Worm (Caenorhabditis elegans) whole organism, L4 larva: Measurements from ENCODE around the gene msp-64.

Experiments
- D1046.2 ChIP-seq: fragments of 200-800 bp; sonication (Bioruptor generic); IDR thresholded peaks from 2 replicates; pipeline ENCODE4 v1.3.6; 2022; ENCODE audit warnings: missing genetic modification characterization, missing compliant biosample characterization
- F26F4.8 ChIP-seq: fragments of 200-800 bp; sonication (Bioruptor generic); conservative IDR thresholded peaks from 2 replicates; pipeline ENCODE4 v1.3.6; 2022; ENCODE audit warnings: missing genetic modification characterization, missing compliant biosample characterization
- F37D6.2 ChIP-seq: sonication (generic microtip); optimal IDR thresholded peaks from 2 replicates; lab custom pipeline; 2016; ENCODE audit warnings: mild to moderate bottlenecking, missing genetic modification characterization, missing compliant biosample characterization
- R02D3.7 ChIP-seq: fragments of 150-350 bp; sonication (generic microtip); optimal IDR thresholded peaks from 3 replicates; lab custom pipeline; 2014; ENCODE audit warnings: missing biosample characterization, missing genetic modification characterization
- T20F7.1 ChIP-seq: fragments of 200-800 bp; sonication (Bioruptor generic); optimal IDR thresholded peaks from 2 replicates; lab custom pipeline; 2018; ENCODE audit warnings: mild to moderate bottlenecking, missing genetic modification characterization, missing compliant biosample characterization
- T26A8.4 ChIP-seq: fragments of 200-800 bp; sonication (Bioruptor generic); IDR thresholded peaks from 2 replicates; pipeline ENCODE4 v1.3.6; 2022; ENCODE audit warnings: missing genetic modification characterization, missing compliant biosample characterization
- Y105C5A.15 ChIP-seq: fragments of 200-800 bp; sonication (Bioruptor generic); IDR thresholded peaks from 2 replicates; pipeline ENCODE4 v1.3.6; 2022; ENCODE audit warnings: missing genetic modification characterization, missing compliant biosample characterization
- Y75B8A.6 ChIP-seq: fragments of 200-800 bp; sonication (Bioruptor generic); IDR thresholded peaks from 2 replicates; pipeline ENCODE4 v1.3.6; 2022; ENCODE audit warnings: missing genetic modification reagents, missing genetic modification characterization, missing compliant biosample characterization
- ZK337.2 ChIP-seq: fragments of 200-800 bp; sonication (Bioruptor generic); IDR thresholded peaks from 2 replicates; pipeline ENCODE4 v1.3.6; 2022; ENCODE audit warnings: missing genetic modification reagents, missing genetic modification characterization, missing compliant biosample characterization
- ZK546.5 ChIP-seq, 2 experiments: sonication (generic microtip); optimal IDR thresholded peaks; 2 replicates each; lab custom pipeline; 2017; ENCODE audit warnings: missing biosample characterization in 2 of 2, missing genetic modification characterization in 2 of 2
- ama-1 ChIP-seq: fragments of 150-350 bp; optimal IDR thresholded peaks from 2 replicates; lab custom pipeline; 2014; ENCODE audit warnings: inconsistent platforms, mixed read lengths
- arid-1 ChIP-seq: fragments of 200-800 bp; sonication (Bioruptor generic); conservative IDR thresholded peaks from 2 replicates; pipeline ENCODE4 v1.3.6; 2022; ENCODE audit warnings: missing genetic modification reagents, missing genetic modification characterization, missing compliant biosample characterization
- ceh-32 ChIP-seq: sonication (generic microtip); optimal IDR thresholded peaks from 2 replicates; lab custom pipeline; 2016; ENCODE audit warnings: mild to moderate bottlenecking, missing genetic modification characterization, missing compliant biosample characterization; ENCODE audit not compliant: poor library complexity
- ceh-44 ChIP-seq: fragments of 200-800 bp; sonication (Bioruptor generic); IDR thresholded peaks from 2 replicates; pipeline ENCODE4 v1.3.6; 2022; ENCODE audit warnings: missing genetic modification reagents, missing genetic modification characterization, missing compliant biosample characterization
- ces-1 ChIP-seq: fragments of 150-350 bp; sonication (generic microtip); optimal IDR thresholded peaks from 4 replicates; lab custom pipeline; 2014; ENCODE audit warnings: missing biosample characterization, missing genetic modification reagents, missing genetic modification characterization
- daf-19 ChIP-seq: fragments of 200-800 bp; sonication (Bioruptor generic); conservative IDR thresholded peaks from 2 replicates; pipeline ENCODE4 v1.3.6; 2022; ENCODE audit warnings: missing genetic modification characterization, missing compliant biosample characterization
- daf-8 ChIP-seq: fragments of 200-800 bp; sonication (Bioruptor generic); IDR thresholded peaks from 2 replicates; pipeline ENCODE4 v1.3.6; 2022; ENCODE audit warnings: missing genetic modification characterization, missing compliant biosample characterization
- dmd-8 ChIP-seq: fragments of 200-800 bp; sonication (Bioruptor generic); IDR thresholded peaks from 2 replicates; pipeline ENCODE4 v1.3.6; 2022; ENCODE audit warnings: missing genetic modification characterization, missing compliant biosample characterization
- duxl-1 ChIP-seq: sonication (generic microtip); optimal IDR thresholded peaks from 2 replicates; lab custom pipeline; 2016; ENCODE audit warnings: mild to moderate bottlenecking, missing genetic modification characterization, moderate library complexity, missing compliant biosample characterization; ENCODE audit not compliant: poor library complexity
- egl-43 ChIP-seq: fragments of 200-800 bp; sonication (Bioruptor generic); IDR thresholded peaks from 2 replicates; pipeline ENCODE4 v1.3.6; 2022; ENCODE audit warnings: missing genetic modification reagents, missing genetic modification characterization, missing compliant biosample characterization
- gei-8 ChIP-seq: fragments of 200-800 bp; sonication (Bioruptor generic); optimal IDR thresholded peaks from 2 replicates; lab custom pipeline; 2018; ENCODE audit warnings: mild to moderate bottlenecking, missing genetic modification characterization, missing compliant biosample characterization
- hif-1 ChIP-seq, 2 experiments: sonication (generic microtip); optimal IDR thresholded peaks; 2 replicates each; lab custom pipeline; 2016 to 2017; ENCODE audit warnings: missing compliant biosample characterization in 2 of 2, missing genetic modification characterization in 2 of 2, missing genetic modification reagents in 2 of 2, missing genotype in 2 of 2, mild to moderate bottlenecking in 1 of 2
- hlh-30 ChIP-seq: sonication (generic microtip); optimal IDR thresholded peaks from 2 replicates; lab custom pipeline; 2017; ENCODE audit warnings: antibody characterized with exemption, mild to moderate bottlenecking, missing genetic modification characterization, missing compliant biosample characterization; ENCODE audit not compliant: insufficient read depth
- hmg-1.1 ChIP-seq: fragments of 200-800 bp; sonication (Bioruptor generic); IDR thresholded peaks from 2 replicates; pipeline ENCODE4 v1.3.6; 2022; ENCODE audit warnings: missing genetic modification reagents, missing genetic modification characterization, missing compliant biosample characterization
- lim-7 ChIP-seq: fragments of 200-800 bp; sonication (Bioruptor generic); IDR thresholded peaks from 2 replicates; pipeline ENCODE4 v1.3.6; 2022; ENCODE audit warnings: missing genetic modification characterization, missing compliant biosample characterization
- lin-13 ChIP-seq: fragments of 150-350 bp; optimal IDR thresholded peaks from 2 replicates; lab custom pipeline; 2014; ENCODE audit warnings: missing biosample characterization, missing genetic modification reagents, missing genetic modification characterization
- lir-3 ChIP-seq: sonication (generic microtip); optimal IDR thresholded peaks from 2 replicates; lab custom pipeline; 2016; ENCODE audit warnings: mild to moderate bottlenecking, missing genetic modification characterization, missing compliant biosample characterization
- mdl-1 ChIP-seq, 2 experiments: fragments of 150-350 bp in 1 of 2; sonication (generic microtip) in 1 of 2; optimal IDR thresholded peaks; 2 replicates each; lab custom pipeline; 2014 to 2017; ENCODE audit warnings: missing biosample characterization in 2 of 2, missing genetic modification characterization in 2 of 2
- nhr-10 ChIP-seq: fragments of 150-350 bp; optimal IDR thresholded peaks from 2 replicates; lab custom pipeline; 2014; ENCODE audit warnings: missing biosample characterization, missing genetic modification characterization
- nhr-41 ChIP-seq: fragments of 200-800 bp; sonication (Bioruptor generic); IDR thresholded peaks from 2 replicates; pipeline ENCODE4 v1.3.6; 2022; ENCODE audit warnings: missing genetic modification reagents, missing genetic modification characterization, missing compliant biosample characterization
- nhr-48 ChIP-seq: sonication (generic microtip); optimal IDR thresholded peaks from 2 replicates; lab custom pipeline; 2016; ENCODE audit warnings: mild to moderate bottlenecking, missing genetic modification characterization, missing compliant biosample characterization
- pha-4 ChIP-seq, 2 experiments: fragments of 150-350 bp in 1 of 2; fragments of 200-800 bp in 1 of 2; sonication (Bioruptor generic) in 1 of 2; IDR thresholded peaks in 1 of 2; optimal IDR thresholded peaks in 1 of 2; 2 replicates each; pipeline versions ENCODE4 v1.3.6 to Lab custom; 2014 to 2022; ENCODE audit warnings: missing genetic modification characterization in 2 of 2, missing genetic modification reagents in 2 of 2, missing biosample characterization in 1 of 2, missing compliant biosample characterization in 1 of 2
- php-3 ChIP-seq: fragments of 200-800 bp; sonication (Bioruptor generic); IDR thresholded peaks from 2 replicates; pipeline ENCODE4 v1.3.6; 2022; ENCODE audit warnings: missing genetic modification reagents, missing genetic modification characterization, missing compliant biosample characterization
- pqm-1 ChIP-seq: sonication (generic microtip); optimal IDR thresholded peaks from 2 replicates; lab custom pipeline; 2017; ENCODE audit warnings: missing biosample characterization, missing genetic modification characterization
- rbr-2 ChIP-seq: sonication (generic microtip); optimal IDR thresholded peaks from 2 replicates; lab custom pipeline; 2016; ENCODE audit warnings: missing genotype, missing genetic modification characterization, missing compliant biosample characterization
- set-16 ChIP-seq: fragments of 200-800 bp; sonication (Bioruptor generic); IDR thresholded peaks from 2 replicates; pipeline ENCODE4 v1.3.6; 2022; ENCODE audit warnings: missing genetic modification reagents, missing genetic modification characterization, missing compliant biosample characterization
- spr-3 ChIP-seq: fragments of 200-800 bp; sonication (Bioruptor generic); optimal IDR thresholded peaks from 2 replicates; lab custom pipeline; 2018; ENCODE audit warnings: mild to moderate bottlenecking, missing genetic modification characterization, missing compliant biosample characterization
- tag-97 ChIP-seq: fragments of 200-800 bp; sonication (Bioruptor generic); IDR thresholded peaks from 2 replicates; pipeline ENCODE4 v1.3.6; 2022; ENCODE audit warnings: missing genetic modification characterization, missing compliant biosample characterization
- unc-130 ChIP-seq: sonication (generic microtip); optimal IDR thresholded peaks from 2 replicates; lab custom pipeline; 2016; ENCODE audit warnings: missing genetic modification reagents, missing genetic modification characterization, missing compliant biosample characterization
- unc-39 ChIP-seq: sonication (generic microtip); optimal IDR thresholded peaks from 2 replicates; lab custom pipeline; 2017; ENCODE audit warnings: missing biosample characterization, missing genetic modification characterization
- unc-62 ChIP-seq, 3 experiments: fragments of 150-350 bp in 1 of 3; sonication (generic microtip); optimal IDR thresholded peaks in 2 of 3; peaks in 1 of 3; 1 replicate in 1 of 3; 2 replicates in 2 of 3; lab custom pipeline; 2014 to 2017; ENCODE audit warnings: missing biosample characterization in 3 of 3, missing genetic modification characterization in 3 of 3, missing genetic modification reagents in 3 of 3, missing genotype in 1 of 3
- vab-7 ChIP-seq: fragments of 200-800 bp; sonication (Bioruptor generic); IDR thresholded peaks from 2 replicates; pipeline ENCODE4 v1.3.6; 2022; ENCODE audit warnings: missing genetic modification reagents, missing genetic modification characterization, missing compliant biosample characterization
- zag-1 ChIP-seq: fragments of 150-350 bp; optimal IDR thresholded peaks from 2 replicates; lab custom pipeline; 2014; ENCODE audit warnings: missing biosample characterization, missing genetic modification characterization
- zfp-2 ChIP-seq: sonication (generic microtip); optimal IDR thresholded peaks from 2 replicates; lab custom pipeline; 2016; ENCODE audit warnings: mild to moderate bottlenecking, missing genetic modification characterization, missing compliant biosample characterization
- ztf-7 ChIP-seq: fragments of 150-350 bp; optimal IDR thresholded peaks from 2 replicates; lab custom pipeline; 2014; ENCODE audit warnings: missing biosample characterization, missing genetic modification characterization

Gene msp-64

DNA sequence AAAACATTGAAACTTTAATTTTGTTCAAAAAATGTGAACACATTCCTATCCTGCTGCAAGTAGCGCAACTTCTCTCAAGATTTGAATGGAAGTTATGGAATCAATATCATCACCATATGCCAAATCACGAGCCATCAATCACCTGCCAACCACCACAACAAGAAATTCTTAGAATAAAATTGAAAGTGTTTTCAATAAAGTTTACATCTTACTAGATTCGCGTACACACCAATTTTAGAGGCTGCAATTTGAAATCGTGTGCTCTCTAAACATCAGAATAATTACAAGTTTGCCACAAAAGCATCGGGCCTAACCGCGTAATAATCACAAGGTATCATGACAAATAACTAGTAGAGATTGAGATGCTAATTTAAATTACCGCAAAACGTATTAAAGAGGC is 35.3 kb downstream of the msp-64 start:
- TF ChIP-seq nhr-10 (tag; lab: Kevin White, UChicago), result no peak
- TF ChIP-seq F26F4.8, result no peak
- TF ChIP-seq pha-4 (GFP tag; IDR thresholded peaks at IDR 0.05; lab: Robert Waterston, UW), result no peak
- no peak for TF ChIP-seq pha-4 (tag; optimal IDR thresholded peaks at IDR 0.05; lab: Kevin White, UChicago)
- TF ChIP-seq ZK546.5 (tag; optimal IDR thresholded peaks at IDR 0.05; lab: Kevin White, UChicago), result no peak
- no peak for TF ChIP-seq zfp-2
- TF ChIP-seq rbr-2 (tag; lab: Kevin White, UChicago), result no peak

DNA sequence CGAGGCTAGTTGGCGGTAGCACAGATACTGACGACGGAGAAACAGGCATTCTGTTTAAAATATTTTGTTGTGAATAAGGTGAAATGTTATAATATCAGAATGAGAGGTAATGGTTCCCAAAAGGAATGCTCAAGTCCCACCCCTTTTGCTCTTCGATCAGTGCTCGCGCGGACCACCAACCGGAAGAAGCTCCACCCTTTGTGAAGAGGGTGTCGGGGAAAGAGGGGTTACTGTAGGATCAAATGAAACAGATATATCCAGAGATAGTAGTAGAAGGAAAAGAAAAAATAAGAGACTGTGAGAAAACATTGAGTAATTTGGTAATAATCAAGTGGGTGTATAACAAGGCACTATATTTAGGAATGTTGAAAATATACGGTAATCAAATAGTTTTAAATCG is 36.0 kb downstream of the msp-64 start, which contains the start of the genes dmd-5 and F10C1.1:
Gene dmd-5 (minus strand): TSS at position 101 of the 400 bp plus-strand sequence.
Gene F10C1.1 (plus strand): TSS at position 110 of the 400 bp plus-strand sequence.
- peak in 1 of 2 experiments; percentile 20 for TF ChIP-seq unc-62 (GFP tag; optimal IDR thresholded peaks at IDR 0.05 in 1 of 2; lab: Kevin White, UChicago)
- TF ChIP-seq unc-62 (tag; optimal IDR thresholded peaks at IDR 0.05; lab: Kevin White, UChicago), result no peak
- no peak for TF ChIP-seq ceh-32 (tag; lab: Kevin White, UChicago)

DNA sequence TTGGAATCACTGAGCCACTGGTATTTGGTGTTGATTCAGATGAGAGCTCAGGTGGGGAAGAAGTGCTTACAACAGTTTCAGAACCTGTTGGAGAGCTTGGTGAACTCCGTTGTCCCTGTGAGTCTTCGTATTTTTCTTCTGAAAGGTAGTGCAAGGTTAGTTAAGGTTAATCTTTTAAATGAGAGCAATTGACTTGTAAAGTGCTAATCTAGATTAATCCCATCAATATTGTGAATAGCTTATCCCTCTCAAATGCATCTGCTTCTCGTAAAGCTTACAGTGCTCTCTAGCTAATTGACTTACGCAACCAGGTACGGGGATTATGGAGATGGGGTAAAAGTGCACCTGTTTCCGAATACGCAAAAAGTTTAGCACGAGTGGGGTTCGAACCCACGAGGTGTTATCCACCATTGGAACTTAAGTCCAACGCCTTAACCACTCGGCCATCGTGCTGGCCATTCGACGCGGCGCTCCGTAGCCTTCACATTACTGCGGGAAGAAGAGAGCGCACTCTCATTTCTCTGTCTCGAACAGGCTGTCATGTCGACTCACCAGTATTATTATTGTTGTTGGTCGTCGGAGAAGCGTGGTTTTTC is 37.5 kb downstream of the msp-64 start:
- no peak for TF ChIP-seq zag-1 (tag; lab: Kevin White, UChicago)
- TF ChIP-seq lin-13 (GFP tag; lab: Kevin White, UChicago), result peak; percentile 48
- TF ChIP-seq daf-8 (GFP tag; lab: Robert Waterston, UW), result no peak
- peak; percentile 87 for TF ChIP-seq lim-7 (GFP tag; lab: Robert Waterston, UW)
- TF ChIP-seq ZK337.2 (GFP tag; lab: Robert Waterston, UW), result 0 out of 2 replicates have a peak, but pooled peaks have one; percentile 56
- no peak for TF ChIP-seq nhr-10 (tag; lab: Kevin White, UChicago)
- TF ChIP-seq F37D6.2 (tag; lab: Kevin White, UChicago), result peak; percentile 2
- TF ChIP-seq php-3 (GFP tag; lab: Robert Waterston, UW), result peak; percentile 53
- TF ChIP-seq T20F7.1 (GFP tag; lab: Kevin White, UChicago), result no peak
- peak; percentile 57; the same call in 1 of the 2 replicates for TF ChIP-seq T26A8.4 (GFP tag; lab: Robert Waterston, UW)
- TF ChIP-seq ces-1 (GFP tag; lab: Kevin White, UChicago), result no peak
- TF ChIP-seq dmd-8 (GFP tag; lab: Robert Waterston, UW), result peak; percentile 67; the same call in 1 of the 2 replicates
- TF ChIP-seq hif-1 (tag; optimal IDR thresholded peaks at IDR 0.05; lab: Kevin White, UChicago), result peak in 1 of 2 experiments; percentile 31
- no peak for TF ChIP-seq duxl-1
- peak; percentile 83 for TF ChIP-seq hmg-1.1
- TF ChIP-seq unc-130, result peak; percentile 49
- TF ChIP-seq lir-3, result no peak
- peak; percentile 87 for TF ChIP-seq egl-43 (GFP tag; lab: Robert Waterston, UW)
- 0 out of 2 replicates have a peak, but pooled peaks have one; percentile 13 for TF ChIP-seq ceh-44 (GFP tag; lab: Robert Waterston, UW)
- TF ChIP-seq set-16 (GFP tag; lab: Robert Waterston, UW), result peak; percentile 33; the same call in 1 of the 2 replicates
- TF ChIP-seq Y75B8A.6 (GFP tag; lab: Robert Waterston, UW), result no peak
- TF ChIP-seq daf-19 (GFP tag; lab: Robert Waterston, UW), result no peak
- no peak for TF ChIP-seq tag-97 (GFP tag; lab: Robert Waterston, UW)
- no peak for TF ChIP-seq mdl-1 (tag; optimal IDR thresholded peaks at IDR 0.05; lab: Kevin White, UChicago)
- TF ChIP-seq nhr-41 (GFP tag; lab: Robert Waterston, UW), result peak; percentile 54; the same call in 1 of the 2 replicates
- TF ChIP-seq Y105C5A.15, result peak; percentile 71; the same call in 1 of the 2 replicates
- no peak for TF ChIP-seq pqm-1 (tag; lab: Kevin White, UChicago)
- TF ChIP-seq spr-3 (GFP tag; lab: Kevin White, UChicago), result peak; percentile 1
- TF ChIP-seq unc-39 (tag; lab: Kevin White, UChicago), result no peak
- no peak for TF ChIP-seq R02D3.7 (tag; lab: Kevin White, UChicago)
- no peak for TF ChIP-seq ama-1 (lab: Kevin White, UChicago)
- 0 out of 2 replicates have a peak, but pooled peaks have one; percentile 59 for TF ChIP-seq D1046.2
- TF ChIP-seq arid-1 (GFP tag; lab: Robert Waterston, UW), result peak; percentile 72
- TF ChIP-seq gei-8 (GFP tag; lab: Kevin White, UChicago), result no peak
- TF ChIP-seq hlh-30, result peak; percentile 59
- peak; percentile 73 for TF ChIP-seq vab-7 (GFP tag; lab: Robert Waterston, UW)
- TF ChIP-seq ztf-7 (tag; lab: Kevin White, UChicago), result peak; percentile 34
- TF ChIP-seq nhr-48, result peak; percentile 24
